Worm (Caenorhabditis elegans): ENCODE results near the gene srbc-61.
"Not testable (repeated sequence)": the region's sequence is repeated elsewhere in the genome, so short reads cannot be mapped to it uniquely, and the experiment has no call there.

- not testable (repeated sequence) for TF ChIP-seq fos-1, nhr-25, nhr-77, ztf-11, nhr-76, elt-1, aly-2, lin-15B, jun-1, nhr-23 (tag; optimal IDR thresholded peaks at IDR 0.05)
Measured at ce11 chrV:17464278-17464677, 12.3 kb upstream of the srbc-61 start, which contains the start of gene F20E11.7.
